Fruit fly (Drosophila melanogaster) whole organism: ENCODE data around the gene MESK4.

ENCODE experiments used
- CG8478 ChIP-seq: fragments of >200 bp; optimal IDR thresholded peaks from 2 replicates; lab custom pipeline; 2018; ENCODE audit warnings: inconsistent platforms
- Dll ChIP-seq: fragments of >200 bp; optimal IDR thresholded peaks from 2 replicates; lab custom pipeline; 2017
- psq ChIP-seq: fragments of >200 bp; optimal IDR thresholded peaks from 2 replicates; lab custom pipeline; 2017
- usp ChIP-seq: fragments of >200 bp; optimal IDR thresholded peaks from 2 replicates; lab custom pipeline; 2017; ENCODE audit warnings: missing biosample characterization, missing genetic modification characterization, mixed read lengths

dm6 chr3R:16962303-16962702 is 26.3 kb upstream of the MESK4 start:
- TF ChIP-seq psq (lab: Kevin White, UChicago) (no peak), usp (GFP tag; lab: Kevin White, UChicago) (no peak), Dll (lab: Kevin White, UChicago) (no peak), CG8478 (lab: Kevin White, UChicago) (no peak)
